Fruit fly (Drosophila melanogaster) whole organism, prepupa: ENCODE results near the gene CG15747.

Experiments used
- CG10631 ChIP-seq: fragments of 200-800 bp; sonication (Bioruptor generic); optimal IDR thresholded peaks from 2 replicates; lab custom pipeline; 2016; ENCODE audit warnings: missing biosample characterization, missing genetic modification characterization
- CG10669 ChIP-seq: fragments of 200-800 bp; sonication (Bioruptor generic); optimal IDR thresholded peaks from 3 replicates; lab custom pipeline; 2018; ENCODE audit warnings: missing biosample characterization, mild to moderate bottlenecking, missing genetic modification characterization, moderate library complexity
- CG11762 ChIP-seq: fragments of 200-800 bp; sonication (Bioruptor generic); optimal IDR thresholded peaks from 3 replicates; lab custom pipeline; 2016; ENCODE audit warnings: missing biosample characterization, missing genetic modification characterization; ENCODE audit not compliant: insufficient read depth
- CG16779 ChIP-seq: fragments of 200-800 bp; sonication (Bioruptor generic); optimal IDR thresholded peaks from 3 replicates; lab custom pipeline; 2017; ENCODE audit warnings: missing biosample characterization, mild to moderate bottlenecking, missing genetic modification characterization
- CG31627 ChIP-seq: fragments of 200-800 bp; sonication (Bioruptor generic); optimal IDR thresholded peaks from 3 replicates; lab custom pipeline; 2016; ENCODE audit warnings: missing biosample characterization, missing genetic modification characterization
- CG34406 ChIP-seq: fragments of 200-800 bp; sonication (Bioruptor generic); optimal IDR thresholded peaks from 3 replicates; lab custom pipeline; 2016; ENCODE audit warnings: missing biosample characterization, missing genetic modification characterization
- CG4318 ChIP-seq: fragments of 200-800 bp; sonication (Bioruptor generic); optimal IDR thresholded peaks from 3 replicates; lab custom pipeline; 2017; ENCODE audit warnings: missing biosample characterization, mild to moderate bottlenecking, missing genetic modification characterization
- CG6163 ChIP-seq: fragments of 200-800 bp; sonication (Bioruptor generic); IDR thresholded peaks from 3 replicates; pipeline ENCODE4 v1.3.6; 2022; ENCODE audit warnings: missing biosample characterization, missing genetic modification characterization
- CG6276 ChIP-seq: fragments of 200-800 bp; sonication (Bioruptor generic); optimal IDR thresholded peaks from 2 replicates; lab custom pipeline; 2017; ENCODE audit warnings: missing biosample characterization, mild to moderate bottlenecking, missing genetic modification characterization
- CG6792 ChIP-seq: fragments of 200-800 bp; sonication (Bioruptor generic); optimal IDR thresholded peaks from 3 replicates; lab custom pipeline; 2016; ENCODE audit warnings: missing biosample characterization, missing genetic modification characterization
- CG6808 ChIP-seq: fragments of 200-800 bp; sonication (Bioruptor generic); optimal IDR thresholded peaks from 3 replicates; lab custom pipeline; 2017; ENCODE audit warnings: missing biosample characterization, missing genetic modification characterization, mild to moderate bottlenecking, moderate library complexity, missing genetic modification reagents
- CG6854 ChIP-seq: fragments of 200-800 bp; sonication (Bioruptor generic); optimal IDR thresholded peaks from 2 replicates; lab custom pipeline; 2017; ENCODE audit warnings: missing biosample characterization, mild to moderate bottlenecking, missing genetic modification characterization
- CG7368 ChIP-seq: fragments of 200-800 bp; sonication (Bioruptor generic); optimal IDR thresholded peaks from 3 replicates; lab custom pipeline; 2016; ENCODE audit warnings: missing biosample characterization, missing genetic modification characterization
- CG8119 ChIP-seq: fragments of 200-800 bp; sonication (Bioruptor generic); IDR thresholded peaks from 3 replicates; pipeline ENCODE4 v1.3.6; 2022; ENCODE audit warnings: missing biosample characterization, missing genetic modification characterization
- CG9139 ChIP-seq: fragments of 200-800 bp; sonication (Bioruptor generic); optimal IDR thresholded peaks from 3 replicates; lab custom pipeline; 2017; ENCODE audit warnings: missing biosample characterization, mild to moderate bottlenecking, missing genetic modification characterization
- Eip75B ChIP-seq: fragments of 200-800 bp; sonication (Bioruptor generic); optimal IDR thresholded peaks from 3 replicates; lab custom pipeline; 2016; ENCODE audit warnings: missing biosample characterization, missing genetic modification characterization
- Eip78C ChIP-seq: fragments of 200-800 bp; sonication (Bioruptor generic); peaks from one replicate; lab custom pipeline; 2016; ENCODE audit warnings: missing biosample characterization, missing genetic modification characterization
- Hr38 ChIP-seq: sonication (Bioruptor generic); optimal IDR thresholded peaks from 2 replicates; lab custom pipeline; 2016; ENCODE audit warnings: missing biosample characterization, missing genetic modification characterization
- Hr39 ChIP-seq: fragments of 200-800 bp; sonication (Bioruptor generic); optimal IDR thresholded peaks from 2 replicates; lab custom pipeline; 2016; ENCODE audit warnings: missing biosample characterization, missing genetic modification characterization
- Hr4 ChIP-seq: fragments of 200-800 bp; sonication (Bioruptor generic); optimal IDR thresholded peaks from 3 replicates; lab custom pipeline; 2016; ENCODE audit warnings: missing biosample characterization, missing genetic modification characterization
- Lpt ChIP-seq: fragments of 200-800 bp; sonication (Bioruptor generic); optimal IDR thresholded peaks from 3 replicates; lab custom pipeline; 2016; ENCODE audit warnings: missing biosample characterization, missing genetic modification characterization
- Met ChIP-seq: fragments of 200-800 bp; sonication (Bioruptor generic); optimal IDR thresholded peaks from 3 replicates; lab custom pipeline; 2016; ENCODE audit warnings: missing biosample characterization, missing genetic modification characterization
- Sox102F ChIP-seq: fragments of 200-800 bp; sonication (Bioruptor generic); optimal IDR thresholded peaks from 2 replicates; lab custom pipeline; 2016; ENCODE audit warnings: missing biosample characterization, mild to moderate bottlenecking, missing genetic modification characterization
- Sox14 ChIP-seq: fragments of 200-800 bp; sonication (Bioruptor generic); optimal IDR thresholded peaks from 3 replicates; lab custom pipeline; 2016; ENCODE audit warnings: missing biosample characterization, missing genetic modification characterization
- achi ChIP-seq: fragments of 200-800 bp; sonication (Bioruptor generic); optimal IDR thresholded peaks from 3 replicates; lab custom pipeline; 2016; ENCODE audit warnings: missing biosample characterization, missing genetic modification characterization
- acj6 ChIP-seq: fragments of 200-800 bp; sonication (Bioruptor generic); optimal IDR thresholded peaks from 3 replicates; lab custom pipeline; 2016; ENCODE audit warnings: missing biosample characterization, missing genetic modification characterization
- dsx ChIP-seq: fragments of 200-800 bp; optimal IDR thresholded peaks from 3 replicates; lab custom pipeline; 2019; ENCODE audit warnings: missing biosample characterization, mild to moderate bottlenecking, missing genetic modification characterization, moderate library complexity; ENCODE audit not compliant: poor library complexity, severe bottlenecking
- esn ChIP-seq: fragments of 200-800 bp; sonication (Bioruptor generic); optimal IDR thresholded peaks from 2 replicates; lab custom pipeline; 2016; ENCODE audit warnings: missing biosample characterization, mild to moderate bottlenecking, missing genetic modification characterization, moderate library complexity
- fd59A ChIP-seq: fragments of 200-800 bp; sonication (Bioruptor generic); optimal IDR thresholded peaks from 2 replicates; lab custom pipeline; 2017; ENCODE audit warnings: missing biosample characterization, mild to moderate bottlenecking, missing genetic modification characterization, missing genetic modification reagents
- fd85E ChIP-seq: fragments of 200-800 bp; sonication (Bioruptor generic); optimal IDR thresholded peaks from 3 replicates; lab custom pipeline; 2016; ENCODE audit warnings: missing biosample characterization, missing genetic modification characterization
- fkh ChIP-seq: fragments of 200-800 bp; sonication (Bioruptor generic); optimal IDR thresholded peaks from 3 replicates; lab custom pipeline; 2017; ENCODE audit warnings: missing biosample characterization, mild to moderate bottlenecking, missing genetic modification characterization, moderate library complexity
- salr ChIP-seq, 2 experiments: fragments of 200-800 bp; sonication (Bioruptor generic); optimal IDR thresholded peaks; 3 replicates each; lab custom pipeline; 2016 to 2018; ENCODE audit warnings: missing biosample characterization in 2 of 2, missing genetic modification characterization in 2 of 2, mild to moderate bottlenecking in 1 of 2
- svp ChIP-seq: fragments of 200-800 bp; sonication (Bioruptor generic); peaks from one replicate; lab custom pipeline; 2016; ENCODE audit warnings: missing biosample characterization, missing genetic modification characterization

Gene CG15747

DNA sequence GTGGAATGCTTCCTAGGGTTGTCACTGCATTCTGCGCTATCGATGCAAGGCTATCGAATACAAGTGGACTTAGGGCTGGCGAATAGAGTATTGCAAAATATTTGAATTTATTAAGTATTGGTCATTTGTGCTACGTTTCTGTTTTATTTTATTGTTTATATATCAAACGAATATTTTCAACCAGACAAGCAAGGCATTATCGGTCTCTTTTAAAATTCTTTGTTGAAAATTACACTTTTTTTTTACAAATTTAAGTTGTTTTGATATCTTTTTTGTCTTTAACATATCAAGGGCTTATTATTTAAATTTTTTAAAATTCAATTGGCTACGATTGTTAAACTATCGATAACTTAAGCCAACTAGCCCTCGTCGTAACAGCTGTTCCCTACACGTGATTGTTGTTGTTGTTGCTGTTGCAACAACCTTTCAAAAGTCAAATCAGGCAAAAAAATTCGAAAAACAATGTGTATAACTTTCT, 49.3 kb downstream of the CG15747 start, which contains the start of the genes Ype and CG1662 (continued):
- TF ChIP-seq esn (GFP tag; lab: Kevin White, UChicago): peak; percentile 81
- TF ChIP-seq CG10669 (GFP tag; lab: Kevin White, UChicago): peak; percentile 63
- TF ChIP-seq CG6808 (GFP tag; lab: Kevin White, UChicago): peak; percentile 55
- TF ChIP-seq CG6163 (GFP tag; lab: Robert Waterston, UW): 0 out of 3 replicates have a peak, but pooled peaks have one; percentile 31
- TF ChIP-seq CG6276: no peak
- peak; percentile 66 for TF ChIP-seq achi (GFP tag; lab: Kevin White, UChicago)
- peak; percentile 13 to 59 for TF ChIP-seq salr (GFP tag; optimal IDR thresholded peaks at IDR 0.05; lab: Kevin White, UChicago)
- TF ChIP-seq CG7368: peak; percentile 34
- TF ChIP-seq svp: peak; percentile 89
- peak; percentile 34; the same call in 1 of the 3 replicates for TF ChIP-seq CG8119
- peak; percentile 50 for TF ChIP-seq CG11762 (GFP tag; lab: Kevin White, UChicago)
- peak; percentile 66 for TF ChIP-seq Hr4
- no peak for TF ChIP-seq CG6854
- TF ChIP-seq CG6792 (GFP tag; lab: Kevin White, UChicago): peak; percentile 67
- TF ChIP-seq Sox14: peak; percentile 52
- no peak for TF ChIP-seq CG9139 (GFP tag; lab: Kevin White, UChicago)
- TF ChIP-seq CG34406 (GFP tag; lab: Kevin White, UChicago): peak; percentile 57
- peak; percentile 99 for TF ChIP-seq fkh
- TF ChIP-seq fd59A: peak; percentile 43
- peak; percentile 78 for TF ChIP-seq CG31627 (GFP tag; lab: Kevin White, UChicago)
- peak; percentile 61 for TF ChIP-seq CG4318
- TF ChIP-seq dsx (GFP tag; lab: Kevin White, UChicago): peak; percentile 63
- TF ChIP-seq CG16779 (tag; lab: Kevin White, UChicago): no peak
- TF ChIP-seq Hr39 (GFP tag; lab: Kevin White, UChicago): peak; percentile 70
- peak; percentile 41 for TF ChIP-seq Lpt
- peak; percentile 65 for TF ChIP-seq Met (GFP tag; lab: Kevin White, UChicago)
- peak; percentile 87 for TF ChIP-seq Eip78C (GFP tag; lab: Kevin White, UChicago)
- peak; percentile 73 for TF ChIP-seq acj6 (GFP tag; lab: Kevin White, UChicago)
- TF ChIP-seq Sox102F: peak; percentile 67
- no peak for TF ChIP-seq Hr38 (GFP tag; lab: Kevin White, UChicago)
- TF ChIP-seq CG10631: peak; percentile 78
- peak; percentile 63 for TF ChIP-seq Eip75B (GFP tag; lab: Kevin White, UChicago)
- no peak for TF ChIP-seq fd85E (GFP tag; lab: Kevin White, UChicago)
